Fruit fly (Drosophila melanogaster) whole organism, embryonic: ENCODE results near the gene CG33191.

Source experiments
- Aef1 ChIP-seq: fragments of 200-800 bp; sonication (Bioruptor generic); IDR thresholded peaks from 3 replicates; pipeline ENCODE4 v1.3.6; 2022; ENCODE audit warnings: missing biosample characterization, missing genetic modification characterization
- CG1233 ChIP-seq: fragments of 200-800 bp; sonication (Bioruptor generic); optimal IDR thresholded peaks from 4 replicates; lab custom pipeline; 2018; ENCODE audit warnings: missing biosample characterization, mild to moderate bottlenecking, missing genetic modification characterization
- CG12744 ChIP-seq: fragments of 200-800 bp; sonication (Bioruptor generic); optimal IDR thresholded peaks from 2 replicates; lab custom pipeline; 2016; ENCODE audit warnings: missing biosample characterization, missing genetic modification characterization
- CG16779 ChIP-seq: fragments of 200-800 bp; sonication (Bioruptor generic); IDR thresholded peaks from 2 replicates; pipeline ENCODE4 v1.3.6; 2022; ENCODE audit warnings: missing biosample characterization, missing genetic modification characterization
- CG30403 ChIP-seq: fragments of 200-800 bp; sonication (Bioruptor generic); optimal IDR thresholded peaks from 3 replicates; lab custom pipeline; 2016; ENCODE audit warnings: missing biosample characterization, missing genetic modification characterization
- CG9727 ChIP-seq: fragments of 200-800 bp; sonication (Bioruptor generic); optimal IDR thresholded peaks from 3 replicates; lab custom pipeline; 2017; ENCODE audit warnings: missing biosample characterization, mild to moderate bottlenecking, missing genetic modification characterization
- CG9817 ChIP-seq: fragments of 200-800 bp; sonication (Bioruptor generic); optimal IDR thresholded peaks from 2 replicates; lab custom pipeline; 2018; ENCODE audit warnings: missing biosample characterization, mild to moderate bottlenecking, missing genetic modification characterization, moderate library complexity
- CG9932 ChIP-seq: fragments of 200-800 bp; sonication (Bioruptor generic); IDR thresholded peaks from 2 replicates; pipeline ENCODE4 v1.3.6; 2022; ENCODE audit warnings: missing biosample characterization, missing genetic modification characterization
- E2f1 ChIP-seq: fragments of 200-800 bp; sonication (Bioruptor generic); IDR thresholded peaks from 2 replicates; pipeline ENCODE4 v1.3.6; 2022; ENCODE audit warnings: missing biosample characterization, missing genetic modification characterization
- NfI ChIP-seq: fragments of 200-800 bp; sonication (Bioruptor generic); optimal IDR thresholded peaks from 3 replicates; lab custom pipeline; 2018; ENCODE audit warnings: missing biosample characterization, mild to moderate bottlenecking, missing genetic modification characterization, moderate library complexity
- pan ChIP-seq, 4 experiments: fragments of >200 bp in 3 of 4; fragments of 200-800 bp in 1 of 4; sonication (Bioruptor generic) in 1 of 4; optimal IDR thresholded peaks in 3 of 4; IDR thresholded peaks in 1 of 4; 2 replicates each; pipeline versions ENCODE4 v1.3.6 to Lab custom; 2017 to 2022; ENCODE audit warnings: missing biosample characterization in 2 of 4, missing genetic modification characterization in 2 of 4, mixed read lengths in 1 of 4
- zen ChIP-seq: fragments of 200-800 bp; sonication (Bioruptor generic); optimal IDR thresholded peaks from 3 replicates; lab custom pipeline; 2018; ENCODE audit warnings: missing biosample characterization, mild to moderate bottlenecking, missing genetic modification characterization, moderate library complexity

DNA sequence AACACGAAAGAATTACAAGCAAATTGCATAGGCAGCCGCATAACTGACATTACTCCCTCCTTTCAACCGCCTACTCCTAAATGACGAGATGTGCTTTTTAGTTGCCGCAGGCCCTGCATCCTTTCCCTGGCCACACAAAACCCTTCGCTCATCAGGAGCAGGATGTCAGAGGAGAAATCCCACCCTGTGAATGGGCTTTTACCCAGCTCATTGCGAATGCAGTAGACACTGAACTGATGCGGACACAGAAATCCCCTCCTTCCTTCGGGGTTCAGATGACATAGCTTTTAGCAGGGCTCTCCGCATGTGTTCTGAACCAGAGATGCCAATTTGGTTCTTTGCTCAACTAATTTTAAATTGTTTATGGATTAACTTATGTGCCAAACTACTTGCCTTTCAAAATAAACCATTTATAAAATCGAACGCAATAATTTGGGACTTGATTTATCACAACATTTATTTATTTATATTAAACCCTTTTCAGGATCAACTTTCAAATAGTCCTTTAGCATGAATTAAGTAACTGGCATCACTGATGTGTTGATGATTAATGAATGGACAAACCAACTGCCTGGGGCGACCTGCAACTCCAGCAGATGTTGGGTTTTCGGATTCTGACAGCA, 40.5 kb downstream of the CG33191 start:
- TF ChIP-seq E2f1 (GFP tag; lab: Robert Waterston, UW) (no peak), CG30403 (GFP tag; lab: Kevin White, UChicago) (no peak), CG9932 (no peak), Aef1 (no peak), pan (optimal IDR thresholded peaks at IDR 0.05; lab: Kevin White, UChicago) (no peak), pan (GFP tag; optimal IDR thresholded peaks at IDR 0.05 in 1 of 2, IDR thresholded peaks at IDR 0.05 in 1 of 2) (no peak), CG9817 (no peak), CG1233 (GFP tag; lab: Kevin White, UChicago) (no peak), zen (tag; lab: Kevin White, UChicago) (no peak), CG12744 (GFP tag; lab: Kevin White, UChicago) (no peak), CG16779 (GFP tag; lab: Robert Waterston, UW) (no peak), CG9727 (GFP tag; lab: Kevin White, UChicago) (no peak), NfI (GFP tag; lab: Kevin White, UChicago) (no peak)
